Fruit fly (Drosophila melanogaster) whole organism, embryonic: ENCODE results near the gene CG43815.

Source experiments
- CG1024 ChIP-seq: fragments of 200-800 bp; sonication (Bioruptor generic); IDR thresholded peaks from 2 replicates; pipeline ENCODE4 v1.3.6; 2022; ENCODE audit warnings: missing biosample characterization, missing genetic modification characterization
- CG13775 ChIP-seq: fragments of 200-800 bp; sonication (Bioruptor generic); optimal IDR thresholded peaks from 3 replicates; lab custom pipeline; 2017; ENCODE audit warnings: missing biosample characterization, mild to moderate bottlenecking, missing genetic modification characterization
- CG13894 ChIP-seq: fragments of 200-800 bp; sonication (Bioruptor generic); optimal IDR thresholded peaks from 3 replicates; lab custom pipeline; 2018; ENCODE audit warnings: missing biosample characterization, mild to moderate bottlenecking, missing genetic modification characterization, moderate library complexity
- CG15073 ChIP-seq: fragments of 200-800 bp; sonication (Bioruptor generic); optimal IDR thresholded peaks from 2 replicates; lab custom pipeline; 2016; ENCODE audit warnings: missing biosample characterization, missing genetic modification characterization
- CG15479 ChIP-seq: fragments of 200-800 bp; sonication (Bioruptor generic); optimal IDR thresholded peaks from 3 replicates; lab custom pipeline; 2019; ENCODE audit warnings: missing biosample characterization, mild to moderate bottlenecking, missing genetic modification characterization, moderate library complexity
- CG17328 ChIP-seq: fragments of 200-800 bp; sonication (Bioruptor generic); IDR thresholded peaks from 2 replicates; pipeline ENCODE4 v1.3.6; 2022; ENCODE audit warnings: missing biosample characterization, missing genetic modification characterization
- CG17912 ChIP-seq: fragments of 200-800 bp; sonication (Bioruptor generic); optimal IDR thresholded peaks from 2 replicates; lab custom pipeline; 2018; ENCODE audit warnings: missing biosample characterization, mild to moderate bottlenecking, missing genetic modification characterization
- CG18011 ChIP-seq: fragments of 200-800 bp; sonication (Bioruptor generic); optimal IDR thresholded peaks from 2 replicates; lab custom pipeline; 2017; ENCODE audit warnings: missing biosample characterization, missing genetic modification characterization, mild to moderate bottlenecking, moderate library complexity, missing genotype
- CG32532 ChIP-seq: fragments of 200-800 bp; sonication (Bioruptor generic); IDR thresholded peaks from 2 replicates; pipeline ENCODE4 v1.3.6; 2022; ENCODE audit warnings: missing biosample characterization, missing genetic modification characterization
- CG4730 ChIP-seq: fragments of 200-800 bp; sonication (Bioruptor generic); IDR thresholded peaks from 2 replicates; pipeline ENCODE4 v1.3.6; 2022; ENCODE audit warnings: missing biosample characterization, missing genetic modification characterization
- CG6813 ChIP-seq: fragments of 200-800 bp; sonication (Bioruptor generic); optimal IDR thresholded peaks from 2 replicates; lab custom pipeline; 2017; ENCODE audit warnings: missing biosample characterization, missing genetic modification characterization, mild to moderate bottlenecking, moderate library complexity, missing genetic modification reagents
- CG7556 ChIP-seq: fragments of 200-800 bp; sonication (Bioruptor generic); optimal IDR thresholded peaks from 2 replicates; lab custom pipeline; 2017; ENCODE audit warnings: missing biosample characterization, mild to moderate bottlenecking, missing genetic modification characterization
- CkIIα-i1 ChIP-seq: fragments of 200-800 bp; sonication (Bioruptor generic); IDR thresholded peaks from 2 replicates; pipeline ENCODE4 v1.3.6; 2022; ENCODE audit warnings: missing biosample characterization, missing genetic modification characterization
- D ChIP-seq, 2 experiments: fragments of 200-800 bp in 1 of 2; fragments of >200 bp in 1 of 2; sonication (Bioruptor generic) in 1 of 2; optimal IDR thresholded peaks; 2 replicates in 1 of 2; 3 replicates in 1 of 2; lab custom pipeline; 2017; ENCODE audit warnings: mild to moderate bottlenecking in 1 of 2, missing biosample characterization in 1 of 2, missing genetic modification characterization in 1 of 2, missing genetic modification reagents in 1 of 2
- HLH4C ChIP-seq: fragments of 200-800 bp; sonication (Bioruptor generic); IDR thresholded peaks from 3 replicates; pipeline ENCODE4 v1.3.6; 2022; ENCODE audit warnings: missing biosample characterization, missing genetic modification characterization; ENCODE audit not compliant: partially characterized antibody
- Lhr ChIP-seq: fragments of 200-800 bp; sonication (Bioruptor generic); optimal IDR thresholded peaks from 3 replicates; lab custom pipeline; 2017; ENCODE audit warnings: mild to moderate bottlenecking, missing biosample characterization, missing genetic modification reagents, missing genetic modification characterization
- MTF-1 ChIP-seq: fragments of 200-800 bp; sonication (Bioruptor generic); optimal IDR thresholded peaks from 2 replicates; lab custom pipeline; 2018; ENCODE audit warnings: missing biosample characterization, mild to moderate bottlenecking, missing genetic modification characterization, borderline replicate concordance
- NK7.1 ChIP-seq: fragments of 200-800 bp; sonication (Bioruptor generic); optimal IDR thresholded peaks from 3 replicates; lab custom pipeline; 2016; ENCODE audit warnings: missing biosample characterization, missing genetic modification characterization
- Neu2 ChIP-seq: fragments of 200-800 bp; sonication (Bioruptor generic); optimal IDR thresholded peaks from 3 replicates; lab custom pipeline; 2016; ENCODE audit warnings: missing biosample characterization, missing genetic modification characterization, borderline replicate concordance
- Oaz ChIP-seq: fragments of 200-800 bp; sonication (Bioruptor generic); IDR thresholded peaks from 2 replicates; pipeline ENCODE4 v1.3.6; 2022; ENCODE audit warnings: missing biosample characterization, missing genetic modification characterization
- Pdp1 ChIP-seq, 2 experiments: fragments of 200-800 bp; sonication (Bioruptor generic); optimal IDR thresholded peaks; 3 replicates each; lab custom pipeline; 2016; ENCODE audit warnings: missing biosample characterization in 2 of 2, missing genetic modification characterization in 2 of 2, mild to moderate bottlenecking in 1 of 2, moderate library complexity in 1 of 2
- Ravus ChIP-seq: fragments of 200-800 bp; sonication (Bioruptor generic); IDR thresholded peaks from 2 replicates; pipeline ENCODE4 v1.3.6; 2022; ENCODE audit warnings: missing biosample characterization, missing genetic modification characterization
- Sox102F ChIP-seq: fragments of 200-800 bp; sonication (Bioruptor generic); optimal IDR thresholded peaks from 2 replicates; lab custom pipeline; 2018; ENCODE audit warnings: missing biosample characterization, mild to moderate bottlenecking, missing genetic modification characterization, moderate library complexity
- abd-A ChIP-seq: fragments of 200-800 bp; sonication (Bioruptor generic); optimal IDR thresholded peaks from 3 replicates; lab custom pipeline; 2019; ENCODE audit warnings: missing biosample characterization, mild to moderate bottlenecking, missing genetic modification characterization, moderate library complexity
- az2 ChIP-seq: fragments of 200-800 bp; sonication (Bioruptor generic); optimal IDR thresholded peaks from 3 replicates; lab custom pipeline; 2016; ENCODE audit warnings: missing biosample characterization, missing genetic modification characterization
- cad ChIP-seq: fragments of >200 bp; optimal IDR thresholded peaks from 2 replicates; lab custom pipeline; 2017; ENCODE audit warnings: missing biosample characterization, missing genetic modification characterization
- chinmo ChIP-seq: fragments of 200-800 bp; sonication (Bioruptor generic); IDR thresholded peaks from 4 replicates; pipeline ENCODE4 v1.3.6; 2022; ENCODE audit warnings: missing biosample characterization, missing genetic modification characterization; ENCODE audit not compliant: partially characterized antibody
- chm ChIP-seq: fragments of 200-800 bp; sonication (Bioruptor generic); IDR thresholded peaks from 2 replicates; pipeline ENCODE4 v1.3.6; 2022; ENCODE audit warnings: missing biosample characterization, missing genetic modification characterization
- dimm ChIP-seq: fragments of 200-800 bp; sonication (Bioruptor generic); IDR thresholded peaks from 2 replicates; pipeline ENCODE4 v1.3.6; 2022; ENCODE audit warnings: missing biosample characterization, missing genetic modification characterization
- disco-r ChIP-seq: fragments of 200-800 bp; sonication (Bioruptor generic); optimal IDR thresholded peaks from 2 replicates; lab custom pipeline; 2016; ENCODE audit warnings: missing biosample characterization, missing genetic modification characterization
- fru ChIP-seq: fragments of >200 bp; optimal IDR thresholded peaks from 2 replicates; lab custom pipeline; 2017
- gsb-n ChIP-seq: fragments of 200-800 bp; sonication (Bioruptor generic); optimal IDR thresholded peaks from 3 replicates; lab custom pipeline; 2018; ENCODE audit warnings: missing biosample characterization, mild to moderate bottlenecking, missing genetic modification characterization
- jing ChIP-seq: fragments of 200-800 bp; sonication (Bioruptor generic); optimal IDR thresholded peaks from 2 replicates; lab custom pipeline; 2018; ENCODE audit warnings: missing biosample characterization, mild to moderate bottlenecking, missing genetic modification characterization
- kni ChIP-seq: fragments of 200-800 bp; sonication (Bioruptor generic); optimal IDR thresholded peaks from 3 replicates; lab custom pipeline; 2017; ENCODE audit warnings: mild to moderate bottlenecking, missing biosample characterization, missing genetic modification reagents, missing genetic modification characterization
- lola ChIP-seq, 3 experiments: fragments of >200 bp in 2 of 3; fragments of 200-800 bp in 1 of 3; sonication (Bioruptor generic) in 1 of 3; optimal IDR thresholded peaks; 2 replicates each; lab custom pipeline; 2017 to 2019; ENCODE audit warnings: missing biosample characterization in 3 of 3, missing genetic modification characterization in 3 of 3, mild to moderate bottlenecking in 1 of 3, moderate library complexity in 1 of 3
- nau ChIP-seq: fragments of 200-800 bp; sonication (Bioruptor generic); optimal IDR thresholded peaks from 3 replicates; lab custom pipeline; 2017; ENCODE audit warnings: missing biosample characterization, mild to moderate bottlenecking, missing genetic modification characterization, missing genetic modification reagents
- odd ChIP-seq: fragments of 200-800 bp; sonication (Bioruptor generic); optimal IDR thresholded peaks from 2 replicates; lab custom pipeline; 2017; ENCODE audit warnings: missing biosample characterization, mild to moderate bottlenecking, missing genetic modification characterization
- prd ChIP-seq, 3 experiments: fragments of >200 bp in 2 of 3; fragments of 200-800 bp in 1 of 3; sonication (Bioruptor generic) in 1 of 3; optimal IDR thresholded peaks in 2 of 3; IDR thresholded peaks in 1 of 3; 2 replicates in 2 of 3; 3 replicates in 1 of 3; pipeline versions ENCODE4 v1.3.6 to Lab custom; 2017 to 2022; ENCODE audit warnings: missing biosample characterization in 1 of 3, missing genetic modification characterization in 1 of 3
- ro ChIP-seq: fragments of 200-800 bp; sonication (Bioruptor generic); IDR thresholded peaks from 2 replicates; pipeline ENCODE4 v1.3.6; 2022; ENCODE audit warnings: missing biosample characterization, missing genetic modification characterization
- scrt ChIP-seq: fragments of 200-800 bp; sonication (Bioruptor generic); optimal IDR thresholded peaks from 2 replicates; lab custom pipeline; 2018; ENCODE audit warnings: missing biosample characterization, mild to moderate bottlenecking, missing genetic modification characterization, moderate library complexity
- sd ChIP-seq: fragments of 200-800 bp; sonication (Bioruptor generic); optimal IDR thresholded peaks from 3 replicates; lab custom pipeline; 2018; ENCODE audit warnings: missing biosample characterization, mild to moderate bottlenecking, missing genetic modification characterization, moderate library complexity
- ttk ChIP-seq: fragments of 200-800 bp; sonication (Bioruptor generic); IDR thresholded peaks from 2 replicates; pipeline ENCODE4 v2.1.2; 2022; ENCODE audit warnings: missing biosample characterization, missing genetic modification characterization
- twi ChIP-seq: fragments of 200-800 bp; optimal IDR thresholded peaks from 2 replicates; lab custom pipeline; 2019; ENCODE audit warnings: missing biosample characterization, mild to moderate bottlenecking, missing genetic modification characterization, moderate library complexity
- zen ChIP-seq: fragments of 200-800 bp; sonication (Bioruptor generic); optimal IDR thresholded peaks from 3 replicates; lab custom pipeline; 2018; ENCODE audit warnings: missing biosample characterization, mild to moderate bottlenecking, missing genetic modification characterization, moderate library complexity

Gene CG43815

DNA sequence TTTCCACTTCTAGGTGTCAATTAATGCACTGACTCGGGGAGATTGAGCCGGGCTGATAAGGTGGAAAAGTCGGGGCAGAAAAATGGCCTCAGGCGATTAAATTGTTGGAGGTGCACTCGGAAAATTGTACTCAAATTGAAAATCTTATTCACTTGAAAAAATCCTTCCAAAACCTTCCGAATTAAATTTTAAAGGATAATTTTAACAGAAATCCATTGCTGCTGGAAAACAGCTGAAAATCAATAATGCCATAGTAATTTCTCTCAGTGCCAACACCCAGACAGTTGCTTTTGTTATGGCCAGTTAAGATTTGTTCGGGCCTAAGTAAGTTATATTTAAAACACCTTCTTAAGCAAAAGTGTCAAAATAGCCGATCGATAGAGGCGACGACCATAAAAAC is 24.8 kb downstream of the CG43815 start (continued):
- TF ChIP-seq CG17328 (peak; percentile 71), MTF-1 (GFP tag; lab: Kevin White, UChicago) (no peak), fru (lab: Kevin White, UChicago) (no peak), odd (GFP tag; lab: Kevin White, UChicago) (peak; percentile 28), Oaz (GFP tag; lab: Robert Waterston, UW) (no peak), CG1024 (0 out of 2 replicates have a peak, but pooled peaks have one; percentile 35), CG13775 (GFP tag; lab: Kevin White, UChicago) (peak; percentile 31), CkIIα-i1 (no peak), kni (GFP tag; lab: Kevin White, UChicago) (peak; percentile 8), HLH4C (no peak), CG6813 (GFP tag; lab: Kevin White, UChicago) (no peak), Pdp1 (GFP tag; optimal IDR thresholded peaks at IDR 0.05; lab: Kevin White, UChicago) (peak; percentile 21 to 30), ttk (GFP tag; lab: Robert Waterston, UW) (no peak), jing (GFP tag; lab: Kevin White, UChicago) (peak; percentile 19), Lhr (GFP tag; lab: Kevin White, UChicago) (no peak), lola (GFP tag; optimal IDR thresholded peaks at IDR 0.05; lab: Kevin White, UChicago) (peak in 1 of 3 experiments; percentile 75), NK7.1 (no peak), az2 (GFP tag; lab: Kevin White, UChicago) (peak; percentile 39)
- TF ChIP-seq, all 482 proteins: peak for 112

- TF ChIP-seq CG15073 (GFP tag; lab: Kevin White, UChicago) (no peak), CG32532 (GFP tag; lab: Robert Waterston, UW) (no peak), ro (0 out of 2 replicates have a peak, but pooled peaks have one; percentile 11), CG15479 (GFP tag; lab: Kevin White, UChicago) (peak; percentile 63), Neu2 (GFP tag; lab: Kevin White, UChicago) (no peak), prd (optimal IDR thresholded peaks at IDR 0.05; lab: Kevin White, UChicago) (no peak), prd (GFP tag; IDR thresholded peaks at IDR 0.05; lab: Robert Waterston, UW) (peak; percentile 74; the same call in 2 of the 3 replicates), dimm (GFP tag; lab: Robert Waterston, UW) (no peak), zen (tag; lab: Kevin White, UChicago) (peak; percentile 93), CG18011 (GFP tag; lab: Kevin White, UChicago) (no peak), twi (peak; percentile 44), CG17912 (no peak), D (optimal IDR thresholded peaks at IDR 0.05; lab: Kevin White, UChicago) (peak; percentile 94), D (GFP tag; optimal IDR thresholded peaks at IDR 0.05; lab: Kevin White, UChicago) (no peak), Ravus (GFP tag; lab: Robert Waterston, UW) (no peak), cad (GFP tag; lab: Kevin White, UChicago) (peak; percentile 27), CG7556 (no peak)
These were observed 26.6 kb downstream of the CG43815 start for dm6 chr2L:3602589-3602988.

DNA sequence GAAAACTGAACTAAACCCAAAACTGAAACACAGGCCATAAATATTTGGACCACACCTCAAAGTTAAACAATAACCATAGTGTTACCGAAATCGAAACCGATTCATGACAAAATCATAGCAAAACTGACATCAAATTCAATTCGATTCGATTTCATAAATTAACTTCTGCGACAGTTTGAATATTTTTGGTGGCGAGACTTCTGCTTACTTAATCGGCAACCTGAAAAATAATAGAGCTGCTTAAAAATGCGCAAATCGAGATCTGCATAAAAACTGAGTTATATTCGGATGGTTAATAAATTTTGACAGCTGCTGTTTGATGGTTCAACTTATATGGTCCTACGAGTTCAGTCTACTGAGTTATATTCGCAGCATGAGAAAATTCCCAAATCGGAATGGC is 27.5 kb downstream of the CG43815 start:
- peak; percentile 22 for TF ChIP-seq sd (tag; lab: Kevin White, UChicago)
- TF ChIP-seq gsb-n (tag; lab: Kevin White, UChicago): no peak
- no peak for TF ChIP-seq Sox102F (GFP tag; lab: Kevin White, UChicago)
- TF ChIP-seq abd-A (tag; lab: Kevin White, UChicago): peak; percentile 78
- TF ChIP-seq chm (GFP tag; lab: Robert Waterston, UW): no peak
- no peak for TF ChIP-seq disco-r (GFP tag; lab: Kevin White, UChicago)
- no peak for TF ChIP-seq scrt (GFP tag; lab: Kevin White, UChicago)
- TF ChIP-seq chinmo (GFP tag; lab: Robert Waterston, UW): 0 out of 4 replicates have a peak, but pooled peaks have one; percentile 33
- TF ChIP-seq CG4730: no peak
- TF ChIP-seq CG13894: peak; percentile 54
- no peak for TF ChIP-seq nau (GFP tag; lab: Kevin White, UChicago)
